Fruit fly (Drosophila melanogaster): ENCODE results near the gene CG7884.

DNA sequence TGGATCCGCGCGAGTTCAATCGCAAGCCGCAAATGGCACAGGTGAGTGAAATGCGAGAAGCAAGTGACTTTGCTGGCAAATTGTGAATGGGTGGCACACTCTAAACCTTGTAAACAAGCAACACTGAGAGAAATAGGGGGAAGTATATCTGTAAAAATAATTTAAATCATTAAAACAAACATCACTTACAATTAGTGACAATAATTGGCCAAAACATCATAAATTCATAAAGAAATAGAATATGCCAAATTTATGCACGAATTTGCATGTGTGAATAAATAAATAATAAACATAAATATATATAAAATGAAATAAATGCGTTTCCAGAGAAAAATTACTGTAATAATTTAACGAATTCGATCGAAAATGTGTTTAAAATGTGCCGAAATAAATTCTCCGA, 42.1 kb downstream of the CG7884 start:
- TF ChIP-seq ovo (GFP tag; optimal IDR thresholded peaks at IDR 0.05) (no peak), CG7045 (GFP tag; optimal IDR thresholded peaks at IDR 0.05) (no peak), Clk (GFP tag; optimal IDR thresholded peaks at IDR 0.05) (no peak), toe (GFP tag; optimal IDR thresholded peaks at IDR 0.05) (no peak), bab1 (GFP tag; optimal IDR thresholded peaks at IDR 0.05) (peak; percentile 41), CG14711 (tag; optimal IDR thresholded peaks at IDR 0.05) (no peak), CG11617 (GFP tag; optimal IDR thresholded peaks at IDR 0.05) (no peak), cic (GFP tag; optimal IDR thresholded peaks at IDR 0.05) (no peak)
